Fruit fly (Drosophila melanogaster): ENCODE data around the gene CG16772.

DNA sequence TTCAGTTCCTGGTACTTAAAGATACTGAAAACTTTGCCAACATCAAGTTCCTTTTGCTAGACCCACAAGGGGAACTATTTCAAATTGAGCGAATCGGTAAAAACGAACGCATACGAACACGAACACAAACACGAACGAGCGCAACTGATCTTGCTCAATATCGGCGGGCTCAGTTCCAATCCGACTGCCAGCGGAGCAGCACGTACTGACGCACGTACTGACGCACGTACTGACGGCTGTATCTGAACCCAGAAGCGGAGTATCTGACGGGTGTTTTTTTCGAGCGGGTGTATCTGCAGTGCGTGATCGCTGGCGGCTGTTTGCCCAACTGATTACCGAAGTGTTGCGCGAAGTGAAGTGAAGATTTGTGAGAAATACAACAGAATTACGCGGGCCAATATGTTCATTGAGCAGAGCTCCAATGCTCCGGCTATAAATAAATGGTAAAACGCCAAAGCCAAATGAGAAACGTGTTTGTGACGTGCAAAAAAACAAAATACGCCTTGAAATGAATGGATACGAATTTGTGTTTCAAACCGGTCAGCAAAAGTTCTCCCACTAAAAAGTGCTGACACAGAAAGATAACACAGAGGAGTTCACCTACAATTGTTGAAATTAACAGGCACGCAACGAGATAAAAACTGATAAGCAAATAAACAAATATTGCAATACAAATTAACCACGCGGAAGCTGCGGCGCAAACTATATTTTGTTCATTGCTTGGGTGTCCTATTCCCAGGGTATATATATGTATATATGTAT, 27.2 kb upstream of the CG16772 start:
- no peak for TF ChIP-seq Hr39 (GFP tag; optimal IDR thresholded peaks at IDR 0.05)
- TF ChIP-seq Blimp-1 (GFP tag; optimal IDR thresholded peaks at IDR 0.05) = no peak
- peak; percentile 48 to 74 for TF ChIP-seq ss (GFP tag; optimal IDR thresholded peaks at IDR 0.05)
- no peak for TF ChIP-seq Sox15 (GFP tag; optimal IDR thresholded peaks at IDR 0.05)
- peak; percentile 66; the same call in 2 of the 3 replicates for TF ChIP-seq CG6163 (GFP tag; IDR thresholded peaks at IDR 0.05)
- peak; percentile 19 for TF ChIP-seq Ets96B (tag; optimal IDR thresholded peaks at IDR 0.05)
